Worm (Caenorhabditis elegans) whole organism, dauer: ENCODE measurements around the gene F45B8.5.
"Not testable (repeated sequence)": the region's sequence is repeated elsewhere in the genome, so short reads cannot be mapped to it uniquely, and the experiment has no call there.

Experiments
- unc-62 ChIP-seq: sonication (generic microtip); optimal IDR thresholded peaks from 2 replicates; lab custom pipeline; 2017; ENCODE audit warnings: missing biosample characterization, missing genetic modification reagents, missing genetic modification characterization

F45B8.5 gene

ce11 chrX:14960841-14961240 is 5.0 kb upstream of the F45B8.5 start:
- TF ChIP-seq unc-62 = no peak

- no peak for TF ChIP-seq unc-62
Observed at ce11 chrX:14961471-14961870, 4.4 kb upstream of the F45B8.5 start, which contains the start of gene idpp-3. idpp-3 (minus strand) TSS chrX:14961571.

ce11 chrX:14962456-14962855 is 3.4 kb upstream of the F45B8.5 start, which contains the start of gene rgs-10:
rgs-10 (plus strand) TSS chrX:14962756.
- no peak for TF ChIP-seq unc-62

ce11 chrX:14964253-14964652 is 1.6 kb upstream of the F45B8.5 start, which contains the start of gene rgs-11:
rgs-11 (plus strand) TSS chrX:14964553.
- no peak for TF ChIP-seq unc-62

ce11 chrX:14966515-14966914 is 654 bp downstream of the F45B8.5 start, which contains the start of gene F20D1.22:
F20D1.22 (plus strand) TSS chrX:14966815.
- not testable (repeated sequence) for TF ChIP-seq unc-62

- TF ChIP-seq unc-62 = no peak
Observed at ce11 chrX:14969615-14970014, 3.8 kb downstream of the F45B8.5 start.

ce11 chrX:14970221-14970801 is 4.5 kb downstream of the F45B8.5 start, which contains the start of the genes flwr-1 and tbc-1:
flwr-1 (minus strand) TSS chrX:14970271.
tbc-1 (plus strand) TSS chrX:14970751.
- no peak for TF ChIP-seq unc-62

- no peak for TF ChIP-seq unc-62
Observed at ce11 chrX:14973085-14973484, 7.2 kb downstream of the F45B8.5 start.

- no peak for TF ChIP-seq unc-62
Observed at ce11 chrX:14975467-14976167, 9.8 kb downstream of the F45B8.5 start, which contains the start of gene F20D1.3. F20D1.3 (plus strand) TSS chrX:14976117.

ce11 chrX:14976840-14977534 is 11.1 kb downstream of the F45B8.5 start:
- no peak for TF ChIP-seq unc-62

ce11 chrX:14978756-14979155 is 12.9 kb downstream of the F45B8.5 start:
- TF ChIP-seq unc-62 = no peak

ce11 chrX:14979388-14979787 is 13.5 kb downstream of the F45B8.5 start, which contains the start of gene emre-1:
emre-1 (plus strand) TSS chrX:14979688.
- TF ChIP-seq unc-62 = no peak

ce11 chrX:14982525-14982924 is 16.7 kb downstream of the F45B8.5 start, which contains the start of gene plp-2:
plp-2 (minus strand) TSS chrX:14982804.
- TF ChIP-seq unc-62 = no peak

ce11 chrX:14983274-14983673 is 17.4 kb downstream of the F45B8.5 start, which contains the start of gene rbg-1:
rbg-1 (plus strand) TSS chrX:14983533.
- TF ChIP-seq unc-62 = no peak

ce11 chrX:14988160-14988559 is 22.3 kb downstream of the F45B8.5 start:
- no peak for TF ChIP-seq unc-62

- no peak for TF ChIP-seq unc-62
Observed at ce11 chrX:14991280-14991679, 25.4 kb downstream of the F45B8.5 start, which contains the start of gene iglr-1. iglr-1 (minus strand) TSS chrX:14991380.

ce11 chrX:14993744-14994143 is 27.9 kb downstream of the F45B8.5 start:
- TF ChIP-seq unc-62 = no peak
